Worm (Caenorhabditis elegans) whole organism, late embryonic: ENCODE data around the gene unc-64.
"Not testable (repeated sequence)": the region's sequence is repeated elsewhere in the genome, so short reads cannot be mapped to it uniquely, and the experiment has no call there.

Experiments
- C08G9.2 ChIP-seq: sonication (generic microtip); optimal IDR thresholded peaks from 2 replicates; lab custom pipeline; 2016; ENCODE audit warnings: mild to moderate bottlenecking, missing genetic modification characterization, moderate library complexity, missing compliant biosample characterization
- C38D4.7 ChIP-seq: fragments of 200-800 bp; sonication (Bioruptor generic); optimal IDR thresholded peaks from 2 replicates; lab custom pipeline; 2018; ENCODE audit warnings: mild to moderate bottlenecking, missing genetic modification characterization, moderate library complexity, missing compliant biosample characterization
- F13H6.1 ChIP-seq: sonication (generic microtip); optimal IDR thresholded peaks from 2 replicates; lab custom pipeline; 2016; ENCODE audit warnings: missing genetic modification characterization, missing compliant biosample characterization
- K02D7.2 ChIP-seq: sonication (generic microtip); optimal IDR thresholded peaks from 2 replicates; lab custom pipeline; 2017; ENCODE audit warnings: mild to moderate bottlenecking, missing genetic modification characterization, missing compliant biosample characterization
- K09A11.1 ChIP-seq: sonication (generic microtip); optimal IDR thresholded peaks from 2 replicates; lab custom pipeline; 2017; ENCODE audit warnings: antibody characterized with exemption, mild to moderate bottlenecking, missing genetic modification characterization, missing compliant biosample characterization; ENCODE audit not compliant: insufficient read depth
- Y22D7AL.16 ChIP-seq: sonication (generic microtip); optimal IDR thresholded peaks from 2 replicates; lab custom pipeline; 2016; ENCODE audit warnings: missing genetic modification characterization, missing compliant biosample characterization
- ceh-19 ChIP-seq: fragments of 200-800 bp; sonication (Bioruptor generic); optimal IDR thresholded peaks from 2 replicates; lab custom pipeline; 2018; ENCODE audit warnings: mild to moderate bottlenecking, missing genetic modification characterization, missing compliant biosample characterization
- ceh-22 ChIP-seq: sonication (generic microtip); optimal IDR thresholded peaks from 2 replicates; lab custom pipeline; 2017; ENCODE audit warnings: missing biosample characterization, missing genetic modification characterization
- ceh-31 ChIP-seq: sonication (generic microtip); optimal IDR thresholded peaks from 2 replicates; lab custom pipeline; 2016; ENCODE audit warnings: missing genetic modification characterization, missing compliant biosample characterization
- ceh-34 ChIP-seq: sonication (generic microtip); optimal IDR thresholded peaks from 2 replicates; lab custom pipeline; 2016; ENCODE audit warnings: mild to moderate bottlenecking, missing genetic modification characterization, missing compliant biosample characterization
- ceh-45 ChIP-seq: fragments of 200-800 bp; sonication (Bioruptor generic); IDR thresholded peaks from 2 replicates; pipeline ENCODE4 v1.3.6; 2022; ENCODE audit warnings: missing genetic modification reagents, missing genetic modification characterization, missing compliant biosample characterization
- ceh-6 ChIP-seq: fragments of 200-800 bp; sonication (Bioruptor generic); optimal IDR thresholded peaks from 2 replicates; lab custom pipeline; 2018; ENCODE audit warnings: mild to moderate bottlenecking, missing genetic modification characterization, missing compliant biosample characterization
- dmd-4 ChIP-seq: sonication (generic microtip); optimal IDR thresholded peaks from 2 replicates; lab custom pipeline; 2016; ENCODE audit warnings: borderline replicate concordance, missing genetic modification characterization, missing compliant biosample characterization
- dve-1 ChIP-seq: sonication (generic microtip); optimal IDR thresholded peaks from 2 replicates; lab custom pipeline; 2017; ENCODE audit warnings: antibody characterized with exemption, mild to moderate bottlenecking, missing genetic modification characterization, missing compliant biosample characterization
- elt-2 ChIP-seq: sonication (generic microtip); optimal IDR thresholded peaks from 2 replicates; lab custom pipeline; 2016; ENCODE audit warnings: missing genetic modification reagents, missing genetic modification characterization, missing compliant biosample characterization
- elt-4 ChIP-seq: sonication (generic microtip); optimal IDR thresholded peaks from 2 replicates; lab custom pipeline; 2016; ENCODE audit warnings: missing genetic modification characterization, missing compliant biosample characterization
- ets-4 ChIP-seq: sonication (generic microtip); optimal IDR thresholded peaks from 2 replicates; lab custom pipeline; 2016; ENCODE audit warnings: missing genetic modification characterization, missing compliant biosample characterization
- eyg-1 ChIP-seq: sonication (generic microtip); optimal IDR thresholded peaks from 2 replicates; lab custom pipeline; 2016; ENCODE audit warnings: missing genotype, missing genetic modification characterization, missing compliant biosample characterization
- fax-1 ChIP-seq: sonication (generic microtip); optimal IDR thresholded peaks from 2 replicates; lab custom pipeline; 2016; ENCODE audit warnings: missing genotype, missing genetic modification characterization, missing compliant biosample characterization
- fkh-6 ChIP-seq: sonication (generic microtip); optimal IDR thresholded peaks from 2 replicates; lab custom pipeline; 2016; ENCODE audit warnings: missing genetic modification characterization, missing compliant biosample characterization
- gmeb-2 ChIP-seq: sonication (generic microtip); optimal IDR thresholded peaks from 2 replicates; lab custom pipeline; 2016; ENCODE audit warnings: missing genetic modification characterization, inconsistent platforms, missing compliant biosample characterization
- hlh-13 ChIP-seq: fragments of 200-800 bp; sonication (Bioruptor generic); optimal IDR thresholded peaks from 2 replicates; lab custom pipeline; 2018; ENCODE audit warnings: mild to moderate bottlenecking, missing genetic modification characterization, missing compliant biosample characterization
- hlh-30 ChIP-seq: sonication (generic microtip); optimal IDR thresholded peaks from 2 replicates; lab custom pipeline; 2017; ENCODE audit warnings: antibody characterized with exemption, missing genetic modification characterization, missing compliant biosample characterization; ENCODE audit not compliant: insufficient read depth
- hlh-6 ChIP-seq: sonication (generic microtip); optimal IDR thresholded peaks from 2 replicates; lab custom pipeline; 2016; ENCODE audit warnings: missing genotype, missing genetic modification characterization, missing compliant biosample characterization
- madf-2 ChIP-seq: sonication (generic microtip); optimal IDR thresholded peaks from 2 replicates; lab custom pipeline; 2017; ENCODE audit warnings: missing genetic modification characterization, missing compliant biosample characterization
- nfya-1 ChIP-seq: sonication (generic microtip); optimal IDR thresholded peaks from 2 replicates; lab custom pipeline; 2017; ENCODE audit warnings: missing genetic modification characterization, mild to moderate bottlenecking, missing compliant biosample characterization, antibody characterized with exemption, moderate library complexity
- nhr-11 ChIP-seq: fragments of 150-350 bp; optimal IDR thresholded peaks from 2 replicates; lab custom pipeline; 2014; ENCODE audit warnings: missing biosample characterization, missing genetic modification characterization
- odd-2 ChIP-seq: sonication (generic microtip); optimal IDR thresholded peaks from 2 replicates; lab custom pipeline; 2017; ENCODE audit warnings: antibody characterized with exemption, mild to moderate bottlenecking, missing genetic modification characterization, missing compliant biosample characterization
- pat-9 ChIP-seq: fragments of 200-800 bp; sonication (Bioruptor generic); optimal IDR thresholded peaks from 2 replicates; lab custom pipeline; 2018; ENCODE audit warnings: mild to moderate bottlenecking, missing genetic modification characterization, moderate library complexity, missing compliant biosample characterization
- pha-2 ChIP-seq: sonication (generic microtip); optimal IDR thresholded peaks from 2 replicates; lab custom pipeline; 2017; ENCODE audit warnings: mild to moderate bottlenecking, missing genetic modification characterization, missing compliant biosample characterization
- pha-4 ChIP-seq: fragments of 150-350 bp; optimal IDR thresholded peaks from 2 replicates; lab custom pipeline; 2018; ENCODE audit warnings: missing biosample characterization, missing genetic modification reagents, missing genetic modification characterization
- pqm-1 ChIP-seq: sonication (generic microtip); optimal IDR thresholded peaks from 2 replicates; lab custom pipeline; 2016; ENCODE audit warnings: missing genetic modification characterization, missing compliant biosample characterization
- ref-2 ChIP-seq: sonication (generic microtip); optimal IDR thresholded peaks from 2 replicates; lab custom pipeline; 2016; ENCODE audit warnings: missing genetic modification characterization, missing compliant biosample characterization
- rnt-1 ChIP-seq: sonication (generic microtip); optimal IDR thresholded peaks from 2 replicates; lab custom pipeline; 2016; ENCODE audit warnings: missing genetic modification characterization, missing compliant biosample characterization
- sox-2 ChIP-seq: fragments of 200-800 bp; sonication (Bioruptor generic); IDR thresholded peaks from 2 replicates; pipeline ENCODE4 v1.3.6; 2022; ENCODE audit warnings: missing genetic modification reagents, missing genetic modification characterization, missing compliant biosample characterization
- tbx-2 ChIP-seq: sonication (generic microtip); optimal IDR thresholded peaks from 2 replicates; lab custom pipeline; 2016; ENCODE audit warnings: missing genetic modification characterization, missing compliant biosample characterization
- tbx-7 ChIP-seq: sonication (generic microtip); optimal IDR thresholded peaks from 2 replicates; lab custom pipeline; 2016; ENCODE audit warnings: missing genotype, missing genetic modification characterization, missing compliant biosample characterization
- unc-42 ChIP-seq: sonication (generic microtip); optimal IDR thresholded peaks from 2 replicates; lab custom pipeline; 2016; ENCODE audit warnings: missing genotype, missing genetic modification characterization, missing compliant biosample characterization
- unc-55 ChIP-seq: sonication (generic microtip); optimal IDR thresholded peaks from 2 replicates; lab custom pipeline; 2017; ENCODE audit warnings: missing biosample characterization, missing genetic modification reagents, missing genetic modification characterization
- zip-5 ChIP-seq: sonication (generic microtip); optimal IDR thresholded peaks from 2 replicates; lab custom pipeline; 2016; ENCODE audit warnings: missing genetic modification characterization, missing compliant biosample characterization

unc-64 gene

ce11 chrIII:13276958-13277357 is at the start of gene unc-64:
TSS of gene unc-64 (plus strand) at chrIII:13277258.
- TF ChIP-seq F13H6.1 (tag; lab: Kevin White, UChicago) (no peak), unc-42 (tag; lab: Kevin White, UChicago) (no peak), zip-5 (tag; lab: Kevin White, UChicago) (no peak), nhr-11 (no peak), K02D7.2 (tag; lab: Kevin White, UChicago) (no peak), C08G9.2 (no peak), pha-2 (no peak)

ce11 chrIII:13245281-13245680 is 31.8 kb upstream of the unc-64 start, which contains the start of gene Y43F4A.4:
TSS of gene Y43F4A.4 (plus strand) at chrIII:13245581.
- not testable (repeated sequence) for TF ChIP-seq elt-2, unc-42, F13H6.1 (tag; lab: Kevin White, UChicago)

- TF ChIP-seq elt-4 (tag; lab: Kevin White, UChicago) (no peak), sox-2 (GFP tag; lab: Robert Waterston, UW) (no peak), pqm-1 (tag; lab: Kevin White, UChicago) (no peak), K02D7.2 (tag; lab: Kevin White, UChicago) (no peak), ceh-6 (no peak)
- TF ChIP-seq, all 69 proteins: peak for 0
Measured at ce11 chrIII:13246265-13246664, 30.8 kb upstream of the unc-64 start, which contains the start of gene anoh-1. TSS of gene anoh-1 (plus strand) at chrIII:13246565.

DNA sequence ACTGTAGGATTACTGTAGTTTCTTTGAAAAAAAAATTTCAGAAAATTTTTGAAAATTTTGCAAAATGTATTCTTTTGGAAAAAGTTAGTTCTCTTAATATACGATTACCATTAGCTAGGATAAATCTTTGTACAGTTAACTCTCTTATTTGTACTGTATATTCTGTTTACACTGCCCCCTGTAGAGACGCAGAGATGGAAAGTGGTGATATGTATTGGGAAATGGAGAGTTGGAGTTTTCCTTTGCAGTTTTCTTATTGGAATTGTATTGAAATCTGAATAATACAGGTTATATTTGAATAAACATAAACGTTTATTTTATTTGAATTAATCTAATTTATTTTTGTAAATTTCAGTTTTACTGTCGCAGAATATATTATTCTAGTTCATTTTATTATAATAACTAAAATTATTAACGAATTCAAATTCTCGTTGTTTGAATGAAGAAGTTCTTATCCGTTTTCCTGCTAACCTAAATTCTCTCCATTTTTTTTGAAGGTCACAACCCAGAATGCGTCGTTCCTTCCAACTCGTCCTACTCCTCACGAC is 22.8 kb upstream of the unc-64 start, which contains the start of gene F56A8.9:
Gene F56A8.9, plus strand, starts transcription at position 498 of the 548 bp plus-strand sequence.
- no peak for TF ChIP-seq ceh-6
- no peak for TF ChIP-seq ceh-31 (tag; lab: Kevin White, UChicago)
- TF ChIP-seq nhr-11 = no peak

DNA sequence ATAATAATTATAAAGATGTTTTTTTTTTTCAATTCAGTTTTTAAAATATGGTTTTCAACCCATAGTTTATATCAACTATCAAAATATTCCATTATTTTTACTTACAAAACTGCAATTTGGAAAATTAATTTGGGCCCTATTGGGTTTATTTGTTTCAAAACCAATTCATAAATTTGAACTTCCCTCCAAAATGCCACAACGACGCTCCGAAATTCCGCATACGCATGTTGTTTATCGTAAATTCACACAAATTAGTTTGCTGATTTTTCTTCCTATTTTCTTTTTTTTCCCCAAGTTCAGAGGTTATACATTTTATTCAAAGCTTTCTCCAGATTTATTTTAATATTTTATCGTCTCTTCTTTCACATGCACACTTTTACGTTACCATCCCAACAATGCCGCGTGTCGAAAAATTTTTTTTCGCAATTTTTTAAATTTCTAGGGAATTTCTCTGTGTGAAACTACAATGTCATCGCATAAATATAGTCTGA is 20.6 kb upstream of the unc-64 start, which contains the start of gene F56A8.3:
Gene F56A8.3, plus strand, starts transcription at position 441 of the 491 bp plus-strand sequence.
- TF ChIP-seq dve-1 (tag; lab: Kevin White, UChicago) (no peak), dmd-4 (tag; lab: Kevin White, UChicago) (no peak), nfya-1 (peak; percentile 30), gmeb-2 (no peak), K02D7.2 (tag; lab: Kevin White, UChicago) (peak; percentile 8), ceh-19 (GFP tag; lab: Kevin White, UChicago) (no peak), sox-2 (GFP tag; lab: Robert Waterston, UW) (no peak), eyg-1 (tag; lab: Kevin White, UChicago) (no peak), tbx-2 (no peak)

ce11 chrIII:13258163-13258562 is 18.9 kb upstream of the unc-64 start:
- TF ChIP-seq unc-55 (GFP tag; lab: Kevin White, UChicago) = peak; percentile 1
- TF ChIP-seq Y22D7AL.16 (tag; lab: Kevin White, UChicago) = no peak
- no peak for TF ChIP-seq odd-2 (tag; lab: Kevin White, UChicago)
- no peak for TF ChIP-seq hlh-13 (GFP tag; lab: Kevin White, UChicago)
- no peak for TF ChIP-seq K02D7.2 (tag; lab: Kevin White, UChicago)
- no peak for TF ChIP-seq pqm-1 (tag; lab: Kevin White, UChicago)
- no peak for TF ChIP-seq ceh-45 (GFP tag; lab: Robert Waterston, UW)
- TF ChIP-seq zip-5 (tag; lab: Kevin White, UChicago) = no peak
- no peak for TF ChIP-seq tbx-7 (tag; lab: Kevin White, UChicago)
- peak; percentile 67 for TF ChIP-seq ceh-34 (tag; lab: Kevin White, UChicago)
- TF ChIP-seq ceh-22 (tag; lab: Kevin White, UChicago) = no peak
- TF ChIP-seq hlh-6 (tag; lab: Kevin White, UChicago) = no peak
- TF ChIP-seq K09A11.1 (tag; lab: Kevin White, UChicago) = no peak
- TF ChIP-seq ets-4 (tag; lab: Kevin White, UChicago) = no peak
- no peak for TF ChIP-seq pat-9 (tag; lab: Kevin White, UChicago)
- TF ChIP-seq rnt-1 = no peak
- TF ChIP-seq hlh-30 (tag; lab: Kevin White, UChicago) = no peak
- no peak for TF ChIP-seq pha-4 (tag; lab: Kevin White, UChicago)
- TF ChIP-seq madf-2 (tag; lab: Kevin White, UChicago) = no peak
- TF ChIP-seq nfya-1 = peak; percentile 41
- no peak for TF ChIP-seq dmd-4 (tag; lab: Kevin White, UChicago)
- TF ChIP-seq ceh-19 (GFP tag; lab: Kevin White, UChicago) = peak; percentile 63
- peak; percentile 51 for TF ChIP-seq ref-2 (tag; lab: Kevin White, UChicago)
- no peak for TF ChIP-seq fkh-6 (tag; lab: Kevin White, UChicago)
- TF ChIP-seq ceh-31 (tag; lab: Kevin White, UChicago) = peak; percentile 71
- no peak for TF ChIP-seq C38D4.7
- no peak for TF ChIP-seq fax-1 (tag; lab: Kevin White, UChicago)
